Worm (Caenorhabditis elegans) whole organism, L1 larva: Measurements from ENCODE around the gene sir-2.3.

Experiments used
- C04F5.9 ChIP-seq: sonication (generic microtip); optimal IDR thresholded peaks from 2 replicates; lab custom pipeline; 2016; ENCODE audit warnings: missing genetic modification characterization, missing compliant biosample characterization
- C34B4.2 ChIP-seq: sonication (generic microtip); optimal IDR thresholded peaks from 2 replicates; lab custom pipeline; 2017; ENCODE audit warnings: mild to moderate bottlenecking, missing genetic modification characterization, missing compliant biosample characterization
- Y116A8C.19 ChIP-seq: sonication (generic microtip); optimal IDR thresholded peaks from 2 replicates; lab custom pipeline; 2016; ENCODE audit warnings: missing compliant biosample characterization, missing genetic modification characterization, borderline replicate concordance
- alr-1 ChIP-seq: fragments of 200-800 bp; sonication (Bioruptor generic); optimal IDR thresholded peaks from 2 replicates; lab custom pipeline; 2018; ENCODE audit warnings: borderline replicate concordance, mild to moderate bottlenecking, missing genetic modification characterization, missing compliant biosample characterization
- ceh-63 ChIP-seq: fragments of 200-800 bp; sonication (Bioruptor generic); optimal IDR thresholded peaks from 2 replicates; lab custom pipeline; 2018; ENCODE audit warnings: mild to moderate bottlenecking, missing genetic modification characterization, missing compliant biosample characterization
- ceh-8 ChIP-seq: fragments of 200-800 bp; sonication (Bioruptor generic); optimal IDR thresholded peaks from 2 replicates; lab custom pipeline; 2018; ENCODE audit warnings: mild to moderate bottlenecking, missing genetic modification characterization, moderate library complexity, missing compliant biosample characterization
- ceh-82 ChIP-seq, 3 experiments: fragments of 150-350 bp in 1 of 3; sonication (generic microtip) in 2 of 3; optimal IDR thresholded peaks; 2 replicates each; lab custom pipeline; 2014 to 2017; ENCODE audit warnings: missing biosample characterization in 3 of 3, missing genetic modification characterization in 3 of 3
- ceh-88 ChIP-seq: fragments of 200-800 bp; sonication (Bioruptor generic); IDR thresholded peaks from 2 replicates; pipeline ENCODE4 v1.3.6; 2022; ENCODE audit warnings: missing genetic modification characterization, missing compliant biosample characterization
- ceh-90 ChIP-seq: sonication (generic microtip); optimal IDR thresholded peaks from 2 replicates; lab custom pipeline; 2016; ENCODE audit warnings: missing genetic modification characterization, missing compliant biosample characterization
- ces-1 ChIP-seq: fragments of 150-350 bp; optimal IDR thresholded peaks from 2 replicates; lab custom pipeline; 2014; ENCODE audit warnings: missing biosample characterization, missing genetic modification reagents, missing genetic modification characterization
- efl-1 ChIP-seq, 4 experiments: fragments of 150-350 bp; optimal IDR thresholded peaks in 3 of 4; peaks in 1 of 4; 1 replicate in 1 of 4; 2 replicates in 3 of 4; lab custom pipeline; 2014; ENCODE audit warnings: missing biosample characterization in 2 of 4, missing genetic modification characterization in 2 of 4, missing genetic modification reagents in 2 of 4
- efl-3 ChIP-seq: fragments of 200-800 bp; sonication (Bioruptor generic); optimal IDR thresholded peaks from 2 replicates; lab custom pipeline; 2018; ENCODE audit warnings: mild to moderate bottlenecking, missing genetic modification characterization, missing compliant biosample characterization
- egl-13 ChIP-seq: sonication (generic microtip); optimal IDR thresholded peaks from 2 replicates; lab custom pipeline; 2016; ENCODE audit warnings: missing genotype, missing genetic modification reagents, missing genetic modification characterization, missing compliant biosample characterization
- elt-2 ChIP-seq: sonication (generic microtip); optimal IDR thresholded peaks from 2 replicates; lab custom pipeline; 2016; ENCODE audit warnings: missing genetic modification characterization, mild to moderate bottlenecking, inconsistent platforms, missing compliant biosample characterization, missing genetic modification reagents
- elt-3 ChIP-seq, 6 experiments: fragments of 150-350 bp in 1 of 6; sonication (generic microtip); optimal IDR thresholded peaks; 2 replicates each; lab custom pipeline; 2017 to 2018; ENCODE audit warnings: missing biosample characterization in 6 of 6, missing genetic modification characterization in 6 of 6, inconsistent platforms in 1 of 6
- ets-5 ChIP-seq: fragments of 200-800 bp; sonication (Bioruptor generic); IDR thresholded peaks from 2 replicates; pipeline ENCODE4 v1.3.6; 2022; ENCODE audit warnings: missing genetic modification characterization, missing compliant biosample characterization
- fkh-4 ChIP-seq: sonication (generic microtip); optimal IDR thresholded peaks from 2 replicates; lab custom pipeline; 2016; ENCODE audit warnings: missing compliant biosample characterization, missing genetic modification characterization, borderline replicate concordance
- fos-1 ChIP-seq: fragments of 150-350 bp; optimal IDR thresholded peaks from 2 replicates; lab custom pipeline; 2014; ENCODE audit warnings: missing biosample characterization, missing genetic modification characterization
- grh-1 ChIP-seq: fragments of 200-800 bp; sonication (Bioruptor generic); IDR thresholded peaks from 2 replicates; pipeline ENCODE4 v1.3.6; 2022; ENCODE audit warnings: missing genetic modification reagents, missing genetic modification characterization, missing compliant biosample characterization
- hlh-17 ChIP-seq: fragments of 200-800 bp; sonication (Bioruptor generic); optimal IDR thresholded peaks from 2 replicates; lab custom pipeline; 2018; ENCODE audit warnings: missing genetic modification characterization, mild to moderate bottlenecking, missing compliant biosample characterization, moderate library complexity, borderline replicate concordance
- hlh-4 ChIP-seq: sonication (generic microtip); optimal IDR thresholded peaks from 2 replicates; lab custom pipeline; 2016; ENCODE audit warnings: mild to moderate bottlenecking, missing genetic modification characterization, missing compliant biosample characterization
- hpl-2 ChIP-seq: fragments of 150-350 bp; optimal IDR thresholded peaks from 2 replicates; lab custom pipeline; 2014; ENCODE audit warnings: missing biosample characterization, missing genetic modification reagents, missing genetic modification characterization
- irx-1 ChIP-seq: sonication (generic microtip); optimal IDR thresholded peaks from 2 replicates; lab custom pipeline; 2016; ENCODE audit warnings: missing genetic modification characterization, missing compliant biosample characterization
- jun-1 ChIP-seq: fragments of 150-350 bp; optimal IDR thresholded peaks from 2 replicates; lab custom pipeline; 2014; ENCODE audit warnings: missing biosample characterization, missing genetic modification reagents, missing genetic modification characterization
- lin-13 ChIP-seq: fragments of 150-350 bp; optimal IDR thresholded peaks from 2 replicates; lab custom pipeline; 2014; ENCODE audit warnings: missing biosample characterization, missing genetic modification reagents, missing genetic modification characterization
- lin-14 ChIP-seq: fragments of 200-800 bp; sonication (Bioruptor generic); optimal IDR thresholded peaks from 2 replicates; lab custom pipeline; 2018; ENCODE audit warnings: mild to moderate bottlenecking, missing genetic modification characterization, moderate library complexity, missing compliant biosample characterization
- lin-15B ChIP-seq: fragments of 150-350 bp; sonication (generic microtip); optimal IDR thresholded peaks from 3 replicates; lab custom pipeline; 2014; ENCODE audit warnings: missing biosample characterization, missing genetic modification characterization
- lin-39 ChIP-seq: fragments of 150-350 bp; optimal IDR thresholded peaks from 2 replicates; lab custom pipeline; 2014; ENCODE audit warnings: missing biosample characterization, missing genetic modification reagents, missing genetic modification characterization
- lsy-2 ChIP-seq, 2 experiments: fragments of 150-350 bp; optimal IDR thresholded peaks; 2 replicates each; lab custom pipeline; 2014; ENCODE audit warnings: missing biosample characterization in 2 of 2, missing genetic modification characterization in 2 of 2
- mab-9 ChIP-seq: fragments of 200-800 bp; sonication (Bioruptor generic); IDR thresholded peaks from 2 replicates; pipeline ENCODE4 v1.3.6; 2022; ENCODE audit warnings: missing genetic modification reagents, missing genetic modification characterization, missing compliant biosample characterization
- mdl-1 ChIP-seq, 2 experiments: fragments of 150-350 bp; optimal IDR thresholded peaks; 2 replicates each; lab custom pipeline; 2014 to 2017; ENCODE audit warnings: missing biosample characterization in 2 of 2, missing genetic modification characterization in 2 of 2, inconsistent platforms in 1 of 2
- mef-2 ChIP-seq: fragments of 150-350 bp; optimal IDR thresholded peaks from 2 replicates; lab custom pipeline; 2014; ENCODE audit warnings: missing biosample characterization, missing genetic modification characterization
- mep-1 ChIP-seq: fragments of 150-350 bp; optimal IDR thresholded peaks from 2 replicates; lab custom pipeline; 2014; ENCODE audit warnings: missing biosample characterization, missing genetic modification characterization
- nhr-19 ChIP-seq: fragments of 200-800 bp; sonication (Bioruptor generic); conservative IDR thresholded peaks from 2 replicates; pipeline ENCODE4 v1.3.6; 2022; ENCODE audit warnings: missing genetic modification characterization, missing compliant biosample characterization
- nhr-237 ChIP-seq: fragments of 150-350 bp; optimal IDR thresholded peaks from 2 replicates; lab custom pipeline; 2014; ENCODE audit warnings: missing biosample characterization, missing genetic modification characterization
- nhr-28 ChIP-seq: fragments of 150-350 bp; optimal IDR thresholded peaks from 2 replicates; lab custom pipeline; 2014; ENCODE audit warnings: missing biosample characterization, missing genetic modification characterization
- nhr-47 ChIP-seq: sonication (generic microtip); optimal IDR thresholded peaks from 2 replicates; lab custom pipeline; 2016; ENCODE audit warnings: mild to moderate bottlenecking, missing genetic modification characterization, moderate library complexity, missing compliant biosample characterization
- nhr-77 ChIP-seq: fragments of 150-350 bp; optimal IDR thresholded peaks from 2 replicates; lab custom pipeline; 2014; ENCODE audit warnings: missing biosample characterization, missing genetic modification characterization
- nhr-85 ChIP-seq: sonication (generic microtip); peaks from one replicate; lab custom pipeline; 2016; ENCODE audit warnings: missing genetic modification characterization, inconsistent platforms, missing compliant biosample characterization
- snu-23 ChIP-seq: sonication (generic microtip); optimal IDR thresholded peaks from 2 replicates; lab custom pipeline; 2016; ENCODE audit warnings: missing genetic modification characterization, missing compliant biosample characterization
- sox-4 ChIP-seq: sonication (generic microtip); optimal IDR thresholded peaks from 2 replicates; lab custom pipeline; 2016; ENCODE audit warnings: missing genetic modification characterization, missing compliant biosample characterization
- sptf-1 ChIP-seq: fragments of 150-350 bp; optimal IDR thresholded peaks from 2 replicates; lab custom pipeline; 2014; ENCODE audit warnings: missing biosample characterization, missing genetic modification characterization
- tbx-2 ChIP-seq: sonication (generic microtip); optimal IDR thresholded peaks from 2 replicates; lab custom pipeline; 2016; ENCODE audit warnings: missing genetic modification characterization, missing compliant biosample characterization
- tlp-1 ChIP-seq: fragments of 150-350 bp; optimal IDR thresholded peaks from 2 replicates; lab custom pipeline; 2014; ENCODE audit warnings: missing biosample characterization, missing genetic modification characterization
- unc-30 ChIP-seq: sonication (generic microtip); optimal IDR thresholded peaks from 2 replicates; lab custom pipeline; 2017; ENCODE audit warnings: missing biosample characterization, missing genetic modification characterization
- unc-86 ChIP-seq: sonication (generic microtip); optimal IDR thresholded peaks from 2 replicates; lab custom pipeline; 2016; ENCODE audit warnings: missing genetic modification characterization, missing compliant biosample characterization
- vab-15 ChIP-seq: sonication (generic microtip); optimal IDR thresholded peaks from 2 replicates; lab custom pipeline; 2017; ENCODE audit warnings: missing genotype, mild to moderate bottlenecking, missing genetic modification characterization, missing compliant biosample characterization
- xbp-1 ChIP-seq: sonication (generic microtip); optimal IDR thresholded peaks from 2 replicates; lab custom pipeline; 2016; ENCODE audit warnings: missing genetic modification characterization, missing compliant biosample characterization
- zag-1 ChIP-seq: fragments of 150-350 bp; optimal IDR thresholded peaks from 2 replicates; lab custom pipeline; 2014; ENCODE audit warnings: missing biosample characterization, missing genetic modification characterization
- zip-4 ChIP-seq: fragments of 200-800 bp; sonication (Bioruptor generic); optimal IDR thresholded peaks from 2 replicates; lab custom pipeline; 2018; ENCODE audit warnings: mild to moderate bottlenecking, missing genetic modification characterization, moderate library complexity, missing compliant biosample characterization
- ztf-11 ChIP-seq, 2 experiments: sonication (generic microtip); optimal IDR thresholded peaks; 2 replicates each; lab custom pipeline; 2016 to 2017; ENCODE audit warnings: missing genetic modification characterization in 2 of 2, missing biosample characterization in 1 of 2, missing compliant biosample characterization in 1 of 2
- ztf-4 ChIP-seq: fragments of 150-350 bp; optimal IDR thresholded peaks from 2 replicates; lab custom pipeline; 2014; ENCODE audit warnings: missing biosample characterization, missing genetic modification characterization

The sir-2.3 gene

ce11 chrX:13306869-13307446 is 24.5 kb upstream of the sir-2.3 start (continued):
- peak; percentile 83 for TF ChIP-seq nhr-19 (GFP tag; lab: Robert Waterston, UW)
- peak; percentile 11 to 73 (median 65) for TF ChIP-seq ceh-82 (tag; optimal IDR thresholded peaks at IDR 0.05; lab: Kevin White, UChicago)
- TF ChIP-seq C34B4.2, result no peak
- TF ChIP-seq lin-13 (GFP tag; lab: Kevin White, UChicago), result peak; percentile 66
- TF ChIP-seq lin-39 (tag; lab: Kevin White, UChicago), result peak; percentile 24
- TF ChIP-seq hlh-4 (tag; lab: Kevin White, UChicago), result no peak
- TF ChIP-seq hlh-17 (GFP tag; lab: Kevin White, UChicago), result no peak
- TF ChIP-seq tbx-2 (tag; lab: Kevin White, UChicago), result peak; percentile 72
- TF ChIP-seq lin-15B (tag; lab: Kevin White, UChicago), result peak; percentile 17
- peak; percentile 60 for TF ChIP-seq ztf-4 (tag; lab: Kevin White, UChicago)
- TF ChIP-seq efl-3 (GFP tag; lab: Kevin White, UChicago), result no peak
- peak in 2 of 6 experiments; percentile 60 to 88 for TF ChIP-seq elt-3 (tag; optimal IDR thresholded peaks at IDR 0.05; lab: Kevin White, UChicago)
- TF ChIP-seq lin-14 (GFP tag; lab: Kevin White, UChicago), result peak; percentile 88
- TF ChIP-seq ceh-90, result no peak
- no peak for TF ChIP-seq sptf-1 (tag; lab: Kevin White, UChicago)
- peak; percentile 53 for TF ChIP-seq nhr-77 (tag; lab: Kevin White, UChicago)
- TF ChIP-seq fkh-4 (tag; lab: Kevin White, UChicago), result no peak
- no peak for TF ChIP-seq nhr-28
- TF ChIP-seq fos-1 (tag; lab: Kevin White, UChicago), result peak; percentile 71
- TF ChIP-seq grh-1 (GFP tag; lab: Robert Waterston, UW), result no peak
- peak; percentile 54 for TF ChIP-seq nhr-85 (tag; lab: Kevin White, UChicago)
- no peak for TF ChIP-seq C04F5.9 (tag; lab: Kevin White, UChicago)
- peak; percentile 91 for TF ChIP-seq mep-1 (tag; lab: Kevin White, UChicago)
- TF ChIP-seq Y116A8C.19 (tag; lab: Kevin White, UChicago), result no peak
- peak; percentile 12 for TF ChIP-seq mef-2 (tag; lab: Kevin White, UChicago)
- peak; percentile 4 for TF ChIP-seq nhr-237 (tag; lab: Kevin White, UChicago)
- peak; percentile 11 for TF ChIP-seq vab-15
- no peak for TF ChIP-seq tlp-1
- TF ChIP-seq hpl-2 (GFP tag; lab: Kevin White, UChicago), result peak; percentile 45
- no peak for TF ChIP-seq ces-1 (GFP tag; lab: Kevin White, UChicago)
- TF ChIP-seq efl-1 (optimal IDR thresholded peaks at IDR 0.05; lab: Kevin White, UChicago), result peak; percentile 32 to 46
- TF ChIP-seq efl-1 (GFP tag; optimal IDR thresholded peaks at IDR 0.05 in 1 of 2; lab: Kevin White, UChicago), result peak in 1 of 2 experiments; percentile 91
- TF ChIP-seq jun-1 (tag; lab: Kevin White, UChicago), result peak; percentile 73
- peak; percentile 87 for TF ChIP-seq nhr-47 (tag; lab: Kevin White, UChicago)
- peak; percentile 58 for TF ChIP-seq unc-86
- TF ChIP-seq irx-1 (tag; lab: Kevin White, UChicago), result peak; percentile 52
- peak; percentile 76 for TF ChIP-seq ceh-8 (GFP tag; lab: Kevin White, UChicago)
- TF ChIP-seq zag-1 (tag; lab: Kevin White, UChicago), result no peak
- no peak for TF ChIP-seq alr-1 (tag; lab: Kevin White, UChicago)
- no peak for TF ChIP-seq ets-5 (GFP tag; lab: Robert Waterston, UW)
- TF ChIP-seq snu-23 (GFP tag; lab: Kevin White, UChicago), result peak; percentile 92
- peak in 1 of 2 experiments; percentile 88 for TF ChIP-seq mdl-1 (tag; optimal IDR thresholded peaks at IDR 0.05; lab: Kevin White, UChicago)
- no peak; the same call in 1 of the 2 replicates for TF ChIP-seq ceh-88 (GFP tag; lab: Robert Waterston, UW)
- no peak for TF ChIP-seq mab-9 (GFP tag; lab: Robert Waterston, UW)
- TF ChIP-seq unc-30 (tag; lab: Kevin White, UChicago), result no peak
- peak; percentile 70 for TF ChIP-seq xbp-1 (tag; lab: Kevin White, UChicago)
- peak; percentile 31 for TF ChIP-seq elt-2 (tag; lab: Kevin White, UChicago)
- TF ChIP-seq sox-4 (tag; lab: Kevin White, UChicago), result peak; percentile 60
- no peak for TF ChIP-seq ceh-63 (GFP tag; lab: Kevin White, UChicago)
- peak; percentile 58 for TF ChIP-seq egl-13 (tag; lab: Kevin White, UChicago)
- no peak for TF ChIP-seq zip-4 (GFP tag; lab: Kevin White, UChicago)
- peak in 1 of 2 experiments; percentile 63 for TF ChIP-seq ztf-11 (tag; optimal IDR thresholded peaks at IDR 0.05; lab: Kevin White, UChicago)
- peak; percentile 65 to 79 for TF ChIP-seq lsy-2 (tag; optimal IDR thresholded peaks at IDR 0.05; lab: Kevin White, UChicago)
